Comparison of ENCODE assay signal across 5 fruit fly cellular contexts in the genomic region with DNA sequence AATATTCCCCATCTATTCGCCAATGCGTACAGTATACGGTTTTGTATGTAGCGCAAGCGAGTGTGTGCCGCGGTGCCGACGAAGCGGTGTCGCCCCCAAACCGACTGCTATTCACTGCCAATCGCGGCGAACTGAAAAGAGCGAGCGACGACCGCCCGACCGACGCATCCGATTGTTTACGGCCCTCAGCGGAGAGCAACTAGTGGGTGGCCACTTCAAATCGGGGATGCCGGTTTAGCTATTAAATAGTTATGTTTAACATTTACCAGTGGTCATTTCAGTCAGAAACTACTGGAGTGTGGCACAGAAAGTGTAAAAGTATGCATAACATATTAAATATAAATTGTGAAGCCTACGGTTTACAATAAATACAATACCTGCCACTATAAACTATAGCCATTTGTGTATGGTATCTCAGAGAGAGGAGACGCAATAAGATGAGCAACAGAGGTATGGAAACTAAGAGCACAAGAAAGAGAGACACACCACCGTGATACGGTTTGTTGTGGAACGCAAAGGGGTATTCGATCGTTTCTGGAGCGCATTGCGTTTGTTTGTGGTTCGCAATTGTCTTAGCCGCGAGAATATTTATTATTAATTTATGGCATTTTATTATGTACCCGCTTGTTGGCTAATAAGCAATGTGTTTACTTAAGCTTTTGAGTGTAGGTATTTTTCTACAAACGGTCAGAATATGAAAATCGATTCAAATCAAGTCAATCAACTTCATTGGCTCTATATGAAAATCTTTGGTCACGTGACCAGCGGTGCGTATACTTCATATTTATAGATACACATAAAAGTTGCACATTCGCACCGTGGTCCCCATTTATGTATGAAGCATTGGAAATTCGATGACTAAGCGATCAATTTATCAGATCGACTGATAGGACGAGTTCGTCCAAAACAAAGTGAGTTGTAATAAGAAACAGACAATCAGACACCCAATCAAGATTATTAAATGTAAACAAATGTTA.
TF ChIP-seq lines count a peak whose summit lies in the region.

No protein-coding gene starts in this region.

- TF ChIP-seq CTCF in whole organism, embryonic (GFP tag; optimal IDR thresholded peaks at IDR 0.05; lab: Kevin White, UChicago), result no peak

TF ChIP-seq in whole organism, adult, 20 proteins besides CTCF, POLR2A, EP300 and RAD21:
- peak; percentile 21 for TF ChIP-seq tj (GFP tag; optimal IDR thresholded peaks at IDR 0.05; lab: Kevin White, UChicago)
- TF ChIP-seq cic (GFP tag; optimal IDR thresholded peaks at IDR 0.05; lab: Kevin White, UChicago), result no peak
- TF ChIP-seq CG1620 (GFP tag; optimal IDR thresholded peaks at IDR 0.05; lab: Kevin White, UChicago), result no peak
- peak; percentile 27 for TF ChIP-seq Hr96 (GFP tag; optimal IDR thresholded peaks at IDR 0.05; lab: Kevin White, UChicago)
- peak; percentile 4 for TF ChIP-seq CG12768 (GFP tag; optimal IDR thresholded peaks at IDR 0.05; lab: Kevin White, UChicago)
- TF ChIP-seq CG5204 (GFP tag; optimal IDR thresholded peaks at IDR 0.05; lab: Kevin White, UChicago), result peak; percentile 5
- TF ChIP-seq cnc (optimal IDR thresholded peaks at IDR 0.05; lab: Kevin White, UChicago), result no peak
- TF ChIP-seq CG14711 (tag; optimal IDR thresholded peaks at IDR 0.05; lab: Kevin White, UChicago), result no peak
- TF ChIP-seq kay (GFP tag; lab: Kevin White, UChicago; ENCODE audit: borderline replicate concordance), result peak; percentile 68
- no peak for TF ChIP-seq bab1 (GFP tag; optimal IDR thresholded peaks at IDR 0.05; lab: Kevin White, UChicago)
- TF ChIP-seq Mnt (GFP tag; optimal IDR thresholded peaks at IDR 0.05; lab: Kevin White, UChicago), result peak; percentile 27
- TF ChIP-seq CG33017 (tag; optimal IDR thresholded peaks at IDR 0.05; lab: Kevin White, UChicago), result peak; percentile 32
- TF ChIP-seq pad (GFP tag; optimal IDR thresholded peaks at IDR 0.05; lab: Kevin White, UChicago), result peak; percentile 90
- no peak for TF ChIP-seq CG11617 (GFP tag; optimal IDR thresholded peaks at IDR 0.05; lab: Kevin White, UChicago)
- no peak for TF ChIP-seq CG7101 (tag; optimal IDR thresholded peaks at IDR 0.05; lab: Kevin White, UChicago)

TF ChIP-seq in whole organism, embryonic, 481 proteins besides CTCF, POLR2A, EP300 and RAD21 (continues in another document):
- TF ChIP-seq lab (GFP tag; optimal IDR thresholded peaks at IDR 0.05; lab: Kevin White, UChicago) (peak; percentile 45), aop (GFP tag; IDR thresholded peaks at IDR 0.05; lab: Robert Waterston, UW) (no peak), CG7963 (GFP tag; IDR thresholded peaks at IDR 0.05; lab: Robert Waterston, UW; ENCODE audit: partially characterized antibody) (peak; percentile 15; the same call in 1 of the 3 replicates), Jarid2 (GFP tag; optimal IDR thresholded peaks at IDR 0.05; lab: Kevin White, UChicago) (peak; percentile 93), CG13296 (GFP tag; optimal IDR thresholded peaks at IDR 0.05; lab: Kevin White, UChicago) (peak; percentile 30), crol (GFP tag; IDR thresholded peaks at IDR 0.05; lab: Robert Waterston, UW) (no peak), onecut (GFP tag; IDR thresholded peaks at IDR 0.05; lab: Robert Waterston, UW) (no peak), Med (GFP tag; lab: Kevin White, UChicago) (peak; percentile 83), CG17359 (tag; optimal IDR thresholded peaks at IDR 0.05; lab: Kevin White, UChicago) (peak; percentile 8), grn (GFP tag; optimal IDR thresholded peaks at IDR 0.05; lab: Kevin White, UChicago) (peak; percentile 35), pum (GFP tag; optimal IDR thresholded peaks at IDR 0.05; lab: Kevin White, UChicago) (no peak), kni (GFP tag; optimal IDR thresholded peaks at IDR 0.05; lab: Kevin White, UChicago) (peak; percentile 53), Ravus (GFP tag; IDR thresholded peaks at IDR 0.05; lab: Robert Waterston, UW) (no peak), zfh1 (GFP tag; IDR thresholded peaks at IDR 0.05; lab: Robert Waterston, UW) (0 out of 3 replicates have a peak, but pooled peaks have one; percentile 44), abd-A (tag; optimal IDR thresholded peaks at IDR 0.05; lab: Kevin White, UChicago) (peak; percentile 88), gsb-n (tag; optimal IDR thresholded peaks at IDR 0.05; lab: Kevin White, UChicago) (peak; percentile 34)

TF ChIP-seq in whole organism, prepupa, 60 proteins besides CTCF, POLR2A, EP300 and RAD21 (continues in another document):
- no peak for TF ChIP-seq CG11902 (GFP tag; optimal IDR thresholded peaks at IDR 0.05; lab: Kevin White, UChicago)
- no peak for TF ChIP-seq CG8319 (GFP tag; optimal IDR thresholded peaks at IDR 0.05; lab: Kevin White, UChicago)
- TF ChIP-seq CG3919 (GFP tag; optimal IDR thresholded peaks at IDR 0.05; lab: Kevin White, UChicago), result no peak
- no peak for TF ChIP-seq acj6 (GFP tag; optimal IDR thresholded peaks at IDR 0.05; lab: Kevin White, UChicago)
- TF ChIP-seq CG6854 (GFP tag; optimal IDR thresholded peaks at IDR 0.05; lab: Kevin White, UChicago), result no peak
- TF ChIP-seq ss (GFP tag; optimal IDR thresholded peaks at IDR 0.05; lab: Kevin White, UChicago), result no peak
- peak; percentile 40 for TF ChIP-seq fkh (GFP tag; optimal IDR thresholded peaks at IDR 0.05; lab: Kevin White, UChicago)
- TF ChIP-seq eg (GFP tag; IDR thresholded peaks at IDR 0.05; lab: Robert Waterston, UW), result no peak
- peak; percentile 24 for TF ChIP-seq Met (GFP tag; optimal IDR thresholded peaks at IDR 0.05; lab: Kevin White, UChicago)
- TF ChIP-seq CG10669 (GFP tag; optimal IDR thresholded peaks at IDR 0.05; lab: Kevin White, UChicago), result no peak
- TF ChIP-seq Ets96B (tag; optimal IDR thresholded peaks at IDR 0.05; lab: Kevin White, UChicago), result no peak
- no peak for TF ChIP-seq CG34406 (GFP tag; optimal IDR thresholded peaks at IDR 0.05; lab: Kevin White, UChicago)
- TF ChIP-seq Hr4 (GFP tag; optimal IDR thresholded peaks at IDR 0.05; lab: Kevin White, UChicago), result no peak
- TF ChIP-seq cyc (GFP tag; optimal IDR thresholded peaks at IDR 0.05; lab: Kevin White, UChicago), result no peak
- TF ChIP-seq CG6276 (GFP tag; optimal IDR thresholded peaks at IDR 0.05; lab: Kevin White, UChicago), result peak; percentile 7
- TF ChIP-seq CG6808 (GFP tag; optimal IDR thresholded peaks at IDR 0.05; lab: Kevin White, UChicago), result no peak
- no peak for TF ChIP-seq Hr39 (GFP tag; optimal IDR thresholded peaks at IDR 0.05; lab: Kevin White, UChicago)
- no peak for TF ChIP-seq Sox15 (GFP tag; optimal IDR thresholded peaks at IDR 0.05; lab: Kevin White, UChicago)

TF ChIP-seq in whole organism, pupa, 21 proteins besides CTCF, POLR2A, EP300 and RAD21:
- TF ChIP-seq EcR (GFP tag; optimal IDR thresholded peaks at IDR 0.05; lab: Kevin White, UChicago) (peak; percentile 39), Pif1A (GFP tag; optimal IDR thresholded peaks at IDR 0.05; lab: Kevin White, UChicago) (no peak), CG4496 (GFP tag; IDR thresholded peaks at IDR 0.05; lab: Robert Waterston, UW) (peak; percentile 45; the same call in 1 of the 3 replicates), CG12605 (GFP tag; IDR thresholded peaks at IDR 0.05; lab: Robert Waterston, UW) (peak; percentile 8; the same call in 1 of the 2 replicates), CG13204 (GFP tag; optimal IDR thresholded peaks at IDR 0.05; lab: Kevin White, UChicago) (peak; percentile 69), Pif1B (GFP tag; optimal IDR thresholded peaks at IDR 0.05; lab: Kevin White, UChicago) (peak; percentile 34)

TF ChIP-seq in whole organism, wandering third instar larva, 38 proteins besides CTCF, POLR2A, EP300 and RAD21 (continues in another document):
- peak; percentile 68 for TF ChIP-seq sage (GFP tag; optimal IDR thresholded peaks at IDR 0.05; lab: Kevin White, UChicago)
- TF ChIP-seq Dif (GFP tag; optimal IDR thresholded peaks at IDR 0.05; lab: Kevin White, UChicago; ENCODE audit: partially characterized antibody), result peak; percentile 55
- no peak for TF ChIP-seq N (GFP tag; optimal IDR thresholded peaks at IDR 0.05; lab: Kevin White, UChicago)
- TF ChIP-seq rgr (GFP tag; optimal IDR thresholded peaks at IDR 0.05; lab: Kevin White, UChicago), result peak; percentile 8
- TF ChIP-seq tai (GFP tag; optimal IDR thresholded peaks at IDR 0.05; lab: Kevin White, UChicago), result no peak
- no peak for TF ChIP-seq Sp1 (GFP tag; optimal IDR thresholded peaks at IDR 0.05; lab: Kevin White, UChicago)
- no peak for TF ChIP-seq lola (GFP tag; optimal IDR thresholded peaks at IDR 0.05; lab: Kevin White, UChicago)
- no peak for TF ChIP-seq sv (GFP tag; optimal IDR thresholded peaks at IDR 0.05; lab: Kevin White, UChicago)
- TF ChIP-seq Hr78 (GFP tag; optimal IDR thresholded peaks at IDR 0.05; lab: Kevin White, UChicago), result no peak
- peak in 1 of 2 experiments; percentile 47 for TF ChIP-seq dl (GFP tag; optimal IDR thresholded peaks at IDR 0.05; lab: Kevin White, UChicago; ENCODE audit: insufficient read depth in 1 of 2, partially characterized antibody in 2 of 2)
- TF ChIP-seq Jra (GFP tag; optimal IDR thresholded peaks at IDR 0.05; lab: Kevin White, UChicago), result no peak
- no peak for TF ChIP-seq fru (GFP tag; optimal IDR thresholded peaks at IDR 0.05; lab: Kevin White, UChicago)
- no peak for TF ChIP-seq OdsH (GFP tag; optimal IDR thresholded peaks at IDR 0.05; lab: Kevin White, UChicago)
- no peak for TF ChIP-seq Dfd (GFP tag; optimal IDR thresholded peaks at IDR 0.05; lab: Kevin White, UChicago)
- no peak for TF ChIP-seq Mio (GFP tag; optimal IDR thresholded peaks at IDR 0.05; lab: Kevin White, UChicago)
- no peak for TF ChIP-seq Rel (GFP tag; optimal IDR thresholded peaks at IDR 0.05; lab: Kevin White, UChicago)
- no peak for TF ChIP-seq Rel (tag; optimal IDR thresholded peaks at IDR 0.05; lab: Kevin White, UChicago)
- TF ChIP-seq CG32264 (GFP tag; optimal IDR thresholded peaks at IDR 0.05; lab: Kevin White, UChicago), result no peak
- TF ChIP-seq Hnf4 (GFP tag; optimal IDR thresholded peaks at IDR 0.05; lab: Kevin White, UChicago), result no peak
- TF ChIP-seq ey (GFP tag; optimal IDR thresholded peaks at IDR 0.05; lab: Kevin White, UChicago), result no peak
- peak; percentile 24 for TF ChIP-seq h (GFP tag; optimal IDR thresholded peaks at IDR 0.05; lab: Kevin White, UChicago)
- TF ChIP-seq Myc (optimal IDR thresholded peaks at IDR 0.05; lab: Kevin White, UChicago), result peak; percentile 89
- TF ChIP-seq CG9705 (GFP tag; optimal IDR thresholded peaks at IDR 0.05; lab: Kevin White, UChicago), result no peak
- TF ChIP-seq dsf (GFP tag; optimal IDR thresholded peaks at IDR 0.05; lab: Kevin White, UChicago; ENCODE audit: borderline replicate concordance), result no peak
- no peak for TF ChIP-seq Abd-B (GFP tag; optimal IDR thresholded peaks at IDR 0.05; lab: Kevin White, UChicago)
- no peak for TF ChIP-seq pan (optimal IDR thresholded peaks at IDR 0.05; lab: Kevin White, UChicago)
- no peak for TF ChIP-seq dmrt93B (GFP tag; optimal IDR thresholded peaks at IDR 0.05; lab: Kevin White, UChicago)
- no peak for TF ChIP-seq foxo (GFP tag; optimal IDR thresholded peaks at IDR 0.05; lab: Kevin White, UChicago)
- TF ChIP-seq br (GFP tag; optimal IDR thresholded peaks at IDR 0.05; lab: Kevin White, UChicago), result no peak
- no peak for TF ChIP-seq psq (GFP tag; optimal IDR thresholded peaks at IDR 0.05; lab: Kevin White, UChicago)
- no peak for TF ChIP-seq usp (GFP tag; optimal IDR thresholded peaks at IDR 0.05; lab: Kevin White, UChicago)
